Worm (Caenorhabditis elegans) whole organism, L4 larva: Measurements from ENCODE around the gene chil-17.

ENCODE experiments used
- D1046.2 ChIP-seq: fragments of 200-800 bp; sonication (Bioruptor generic); IDR thresholded peaks from 2 replicates; pipeline ENCODE4 v1.3.6; 2022; ENCODE audit warnings: missing genetic modification characterization, missing compliant biosample characterization
- F10B5.3 ChIP-seq: sonication (generic microtip); optimal IDR thresholded peaks from 2 replicates; lab custom pipeline; 2016; ENCODE audit warnings: mild to moderate bottlenecking, missing genetic modification characterization, missing compliant biosample characterization
- F44E2.7 ChIP-seq: fragments of 200-800 bp; sonication (Bioruptor generic); IDR thresholded peaks from 2 replicates; pipeline ENCODE4 v2.1.2; 2022; ENCODE audit warnings: missing genetic modification characterization, missing compliant biosample characterization
- F49E8.2 ChIP-seq: sonication (generic microtip); optimal IDR thresholded peaks from 2 replicates; lab custom pipeline; 2016; ENCODE audit warnings: missing compliant biosample characterization, mild to moderate bottlenecking, missing genetic modification characterization, borderline replicate concordance
- T20F7.1 ChIP-seq: fragments of 200-800 bp; sonication (Bioruptor generic); optimal IDR thresholded peaks from 2 replicates; lab custom pipeline; 2018; ENCODE audit warnings: mild to moderate bottlenecking, missing genetic modification characterization, missing compliant biosample characterization
- T26A8.4 ChIP-seq: fragments of 200-800 bp; sonication (Bioruptor generic); IDR thresholded peaks from 2 replicates; pipeline ENCODE4 v1.3.6; 2022; ENCODE audit warnings: missing genetic modification characterization, missing compliant biosample characterization
- Y105C5A.15 ChIP-seq: fragments of 200-800 bp; sonication (Bioruptor generic); IDR thresholded peaks from 2 replicates; pipeline ENCODE4 v1.3.6; 2022; ENCODE audit warnings: missing genetic modification characterization, missing compliant biosample characterization
- Y75B8A.6 ChIP-seq: fragments of 200-800 bp; sonication (Bioruptor generic); IDR thresholded peaks from 2 replicates; pipeline ENCODE4 v1.3.6; 2022; ENCODE audit warnings: missing genetic modification reagents, missing genetic modification characterization, missing compliant biosample characterization
- ZK337.2 ChIP-seq: fragments of 200-800 bp; sonication (Bioruptor generic); IDR thresholded peaks from 2 replicates; pipeline ENCODE4 v1.3.6; 2022; ENCODE audit warnings: missing genetic modification reagents, missing genetic modification characterization, missing compliant biosample characterization
- aha-1 ChIP-seq: fragments of 150-350 bp; peaks from one replicate; lab custom pipeline; 2014; ENCODE audit warnings: missing biosample characterization, missing genetic modification characterization
- aly-2 ChIP-seq: sonication (generic microtip); optimal IDR thresholded peaks from 2 replicates; lab custom pipeline; 2018; ENCODE audit warnings: missing biosample characterization, missing genetic modification characterization
- ceh-20 ChIP-seq: fragments of 200-800 bp; sonication (Bioruptor generic); IDR thresholded peaks from 2 replicates; pipeline ENCODE4 v1.3.6; 2022; ENCODE audit warnings: missing genetic modification reagents, missing genetic modification characterization, missing compliant biosample characterization
- ceh-28 ChIP-seq: fragments of 150-350 bp; optimal IDR thresholded peaks from 2 replicates; lab custom pipeline; 2014; ENCODE audit warnings: missing biosample characterization, missing genetic modification reagents, missing genetic modification characterization
- ceh-44 ChIP-seq: fragments of 200-800 bp; sonication (Bioruptor generic); IDR thresholded peaks from 2 replicates; pipeline ENCODE4 v1.3.6; 2022; ENCODE audit warnings: missing genetic modification reagents, missing genetic modification characterization, missing compliant biosample characterization
- ces-1 ChIP-seq: fragments of 150-350 bp; sonication (generic microtip); optimal IDR thresholded peaks from 4 replicates; lab custom pipeline; 2014; ENCODE audit warnings: missing biosample characterization, missing genetic modification reagents, missing genetic modification characterization
- daf-12 ChIP-seq: fragments of 150-350 bp; optimal IDR thresholded peaks from 2 replicates; lab custom pipeline; 2014; ENCODE audit warnings: missing biosample characterization, missing genetic modification reagents, missing genetic modification characterization
- daf-16 ChIP-seq, 3 experiments: sonication (generic microtip); optimal IDR thresholded peaks; 2 replicates each; lab custom pipeline; 2016 to 2017; ENCODE audit warnings: missing genetic modification characterization in 3 of 3, missing genetic modification reagents in 3 of 3, mild to moderate bottlenecking in 2 of 3, missing compliant biosample characterization in 2 of 3, missing biosample characterization in 1 of 3, moderate library complexity in 1 of 3
- daf-8 ChIP-seq: fragments of 200-800 bp; sonication (Bioruptor generic); IDR thresholded peaks from 2 replicates; pipeline ENCODE4 v1.3.6; 2022; ENCODE audit warnings: missing genetic modification characterization, missing compliant biosample characterization
- dmd-6 ChIP-seq: fragments of 200-800 bp; sonication (Bioruptor generic); IDR thresholded peaks from 2 replicates; pipeline ENCODE4 v1.3.6; 2022; ENCODE audit warnings: missing genetic modification reagents, missing genetic modification characterization, missing compliant biosample characterization
- dmd-9 ChIP-seq: fragments of 200-800 bp; sonication (Bioruptor generic); IDR thresholded peaks from 2 replicates; pipeline ENCODE4 v1.3.6; 2022; ENCODE audit warnings: missing genetic modification reagents, missing genetic modification characterization, missing compliant biosample characterization
- duxl-1 ChIP-seq: sonication (generic microtip); optimal IDR thresholded peaks from 2 replicates; lab custom pipeline; 2016; ENCODE audit warnings: mild to moderate bottlenecking, missing genetic modification characterization, moderate library complexity, missing compliant biosample characterization; ENCODE audit not compliant: poor library complexity
- egl-43 ChIP-seq: fragments of 200-800 bp; sonication (Bioruptor generic); IDR thresholded peaks from 2 replicates; pipeline ENCODE4 v1.3.6; 2022; ENCODE audit warnings: missing genetic modification reagents, missing genetic modification characterization, missing compliant biosample characterization
- fkh-10 ChIP-seq: fragments of 150-350 bp; optimal IDR thresholded peaks from 2 replicates; lab custom pipeline; 2014; ENCODE audit warnings: missing biosample characterization, missing genetic modification reagents, missing genetic modification characterization
- hif-1 ChIP-seq, 2 experiments: sonication (generic microtip); optimal IDR thresholded peaks; 2 replicates each; lab custom pipeline; 2016 to 2017; ENCODE audit warnings: missing compliant biosample characterization in 2 of 2, missing genetic modification characterization in 2 of 2, missing genetic modification reagents in 2 of 2, missing genotype in 2 of 2, mild to moderate bottlenecking in 1 of 2
- hlh-30 ChIP-seq: sonication (generic microtip); optimal IDR thresholded peaks from 2 replicates; lab custom pipeline; 2017; ENCODE audit warnings: antibody characterized with exemption, mild to moderate bottlenecking, missing genetic modification characterization, missing compliant biosample characterization; ENCODE audit not compliant: insufficient read depth
- hmg-1.1 ChIP-seq: fragments of 200-800 bp; sonication (Bioruptor generic); IDR thresholded peaks from 2 replicates; pipeline ENCODE4 v1.3.6; 2022; ENCODE audit warnings: missing genetic modification reagents, missing genetic modification characterization, missing compliant biosample characterization
- jun-1 ChIP-seq: fragments of 150-350 bp; optimal IDR thresholded peaks from 2 replicates; lab custom pipeline; 2014; ENCODE audit warnings: missing biosample characterization, missing genetic modification reagents, missing genetic modification characterization
- lin-13 ChIP-seq: fragments of 150-350 bp; optimal IDR thresholded peaks from 2 replicates; lab custom pipeline; 2014; ENCODE audit warnings: missing biosample characterization, missing genetic modification reagents, missing genetic modification characterization
- lin-38 ChIP-seq: fragments of 200-800 bp; sonication (Bioruptor generic); IDR thresholded peaks from 2 replicates; pipeline ENCODE4 v1.3.6; 2022; ENCODE audit warnings: missing genetic modification reagents, missing genetic modification characterization, missing compliant biosample characterization
- lin-39 ChIP-seq: fragments of 150-350 bp; optimal IDR thresholded peaks from 2 replicates; lab custom pipeline; 2014; ENCODE audit warnings: missing biosample characterization, missing genetic modification reagents, missing genetic modification characterization
- madf-5 ChIP-seq, 2 experiments: fragments of 200-800 bp; sonication (Bioruptor generic); IDR thresholded peaks; 2 replicates each; pipeline ENCODE4 v1.3.6; 2022; ENCODE audit warnings: missing compliant biosample characterization in 2 of 2, missing genetic modification characterization in 2 of 2
- madf-9 ChIP-seq: fragments of 200-800 bp; sonication (Bioruptor generic); conservative IDR thresholded peaks from 2 replicates; pipeline ENCODE4 v1.3.6; 2022; ENCODE audit warnings: missing genetic modification reagents, missing genetic modification characterization, missing compliant biosample characterization
- mdt-29 ChIP-seq: fragments of 200-800 bp; sonication (Bioruptor generic); IDR thresholded peaks from 2 replicates; pipeline ENCODE4 v1.3.6; 2022; ENCODE audit warnings: missing genetic modification reagents, missing genetic modification characterization, missing compliant biosample characterization
- mep-1 ChIP-seq: fragments of 150-350 bp; sonication (generic microtip); optimal IDR thresholded peaks from 3 replicates; lab custom pipeline; 2014; ENCODE audit warnings: missing biosample characterization, missing genetic modification characterization
- mxl-3 ChIP-seq: fragments of 200-800 bp; sonication (Bioruptor generic); optimal IDR thresholded peaks from 2 replicates; lab custom pipeline; 2018; ENCODE audit warnings: mild to moderate bottlenecking, missing genetic modification characterization, missing compliant biosample characterization
- nhr-102 ChIP-seq: sonication (generic microtip); optimal IDR thresholded peaks from 2 replicates; lab custom pipeline; 2016; ENCODE audit warnings: mild to moderate bottlenecking, missing genetic modification characterization, moderate library complexity, missing compliant biosample characterization
- nhr-237 ChIP-seq: sonication (generic microtip); optimal IDR thresholded peaks from 2 replicates; lab custom pipeline; 2017; ENCODE audit warnings: missing biosample characterization, missing genetic modification characterization
- nhr-41 ChIP-seq: fragments of 200-800 bp; sonication (Bioruptor generic); IDR thresholded peaks from 2 replicates; pipeline ENCODE4 v1.3.6; 2022; ENCODE audit warnings: missing genetic modification reagents, missing genetic modification characterization, missing compliant biosample characterization
- nhr-6 ChIP-seq: fragments of 150-350 bp; optimal IDR thresholded peaks from 2 replicates; lab custom pipeline; 2014; ENCODE audit warnings: missing biosample characterization, missing genetic modification characterization
- saeg-2 ChIP-seq: fragments of 200-800 bp; sonication (Bioruptor generic); IDR thresholded peaks from 2 replicates; pipeline ENCODE4 v1.3.6; 2022; ENCODE audit warnings: missing genetic modification reagents, missing genetic modification characterization, missing compliant biosample characterization
- set-16 ChIP-seq: fragments of 200-800 bp; sonication (Bioruptor generic); IDR thresholded peaks from 2 replicates; pipeline ENCODE4 v1.3.6; 2022; ENCODE audit warnings: missing genetic modification reagents, missing genetic modification characterization, missing compliant biosample characterization
- snpc-1.2 ChIP-seq: fragments of 200-800 bp; sonication (Bioruptor generic); IDR thresholded peaks from 2 replicates; pipeline ENCODE4 v1.3.6; 2022; ENCODE audit warnings: missing genetic modification reagents, missing genetic modification characterization, missing compliant biosample characterization
- snpc-4 ChIP-seq: fragments of 150-350 bp; optimal IDR thresholded peaks from 2 replicates; lab custom pipeline; 2014; ENCODE audit warnings: missing biosample characterization, missing genetic modification characterization
- spr-3 ChIP-seq: fragments of 200-800 bp; sonication (Bioruptor generic); optimal IDR thresholded peaks from 2 replicates; lab custom pipeline; 2018; ENCODE audit warnings: mild to moderate bottlenecking, missing genetic modification characterization, missing compliant biosample characterization
- unc-130 ChIP-seq: sonication (generic microtip); optimal IDR thresholded peaks from 2 replicates; lab custom pipeline; 2016; ENCODE audit warnings: missing genetic modification reagents, missing genetic modification characterization, missing compliant biosample characterization
- unc-39 ChIP-seq: sonication (generic microtip); optimal IDR thresholded peaks from 2 replicates; lab custom pipeline; 2017; ENCODE audit warnings: missing biosample characterization, missing genetic modification characterization
- vab-7 ChIP-seq: fragments of 200-800 bp; sonication (Bioruptor generic); IDR thresholded peaks from 2 replicates; pipeline ENCODE4 v1.3.6; 2022; ENCODE audit warnings: missing genetic modification reagents, missing genetic modification characterization, missing compliant biosample characterization
- zag-1 ChIP-seq: fragments of 150-350 bp; optimal IDR thresholded peaks from 2 replicates; lab custom pipeline; 2014; ENCODE audit warnings: missing biosample characterization, missing genetic modification characterization

Gene chil-17

DNA sequence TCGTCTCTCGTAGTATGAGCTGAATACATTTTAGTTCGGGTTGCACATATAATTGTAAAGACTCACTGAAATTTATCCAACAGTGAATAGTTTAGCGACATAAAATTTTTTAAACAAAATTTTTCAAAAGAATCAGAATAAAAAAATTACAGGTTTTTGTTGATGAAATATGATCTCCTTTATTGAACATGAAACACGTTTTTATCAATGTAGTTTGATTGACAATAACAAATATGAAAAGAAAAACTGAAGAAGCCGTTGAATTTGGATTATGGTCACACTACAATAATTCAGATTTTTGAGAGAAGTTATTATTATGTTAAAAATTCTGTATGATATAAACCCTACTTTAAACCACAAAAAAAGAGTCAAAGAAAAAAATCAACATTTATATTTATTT lies at the start of gene chil-17:
Gene chil-17 (minus strand): TSS at position 101 of the 400 bp plus-strand sequence.
- no peak for TF ChIP-seq set-16 (GFP tag; lab: Robert Waterston, UW)
- TF ChIP-seq nhr-6 = no peak
- TF ChIP-seq mdt-29 (GFP tag; lab: Robert Waterston, UW) = no peak
- TF ChIP-seq ceh-20 = no peak
- no peak for TF ChIP-seq zag-1 (tag; lab: Kevin White, UChicago)
- no peak for TF ChIP-seq mxl-3 (GFP tag; lab: Kevin White, UChicago)
- TF ChIP-seq jun-1 (tag; lab: Kevin White, UChicago) = no peak
- no peak for TF ChIP-seq lin-38 (GFP tag; lab: Robert Waterston, UW)
- TF ChIP-seq spr-3 = no peak
- TF ChIP-seq D1046.2 (GFP tag; lab: Robert Waterston, UW) = no peak
- no peak for TF ChIP-seq T20F7.1 (GFP tag; lab: Kevin White, UChicago)
- no peak for TF ChIP-seq unc-130 (GFP tag; lab: Kevin White, UChicago)
- TF ChIP-seq nhr-237 (tag; lab: Kevin White, UChicago) = no peak
- TF ChIP-seq madf-5 (GFP tag; IDR thresholded peaks at IDR 0.05; lab: Robert Waterston, UW) = no peak
- TF ChIP-seq aha-1 (tag; lab: Kevin White, UChicago) = no peak
- TF ChIP-seq dmd-6 (GFP tag; lab: Robert Waterston, UW) = no peak
- TF ChIP-seq fkh-10 = no peak

DNA sequence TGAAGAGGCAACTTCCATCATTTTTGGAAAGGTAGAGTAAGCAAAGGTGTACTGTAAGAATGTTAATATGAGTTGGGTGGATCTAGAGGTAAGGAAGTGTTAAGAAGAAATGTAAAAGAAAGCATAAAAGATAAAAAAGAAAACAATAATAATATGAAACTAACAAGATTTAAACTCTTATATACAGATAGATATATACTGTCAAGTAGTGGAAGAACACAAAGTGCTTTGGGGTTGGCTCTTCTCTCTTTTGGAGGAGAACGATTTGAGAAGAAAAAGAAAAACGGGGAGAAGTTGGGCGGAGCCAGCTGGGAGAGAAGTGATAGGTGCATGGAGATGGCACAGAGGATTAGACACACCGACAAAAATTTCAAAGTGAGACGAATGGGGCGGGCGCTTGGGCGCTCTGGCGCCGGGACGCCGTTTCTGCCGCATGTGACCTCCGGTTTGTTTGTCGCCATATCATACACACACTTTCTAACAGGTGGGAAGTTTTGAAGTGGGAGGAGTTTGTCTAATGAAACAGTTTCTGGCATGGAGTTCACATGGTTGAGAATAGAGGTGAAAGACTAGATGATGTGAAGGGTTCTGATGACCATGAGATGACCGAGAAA lies 47.5 kb upstream of the chil-17 start, which contains the start of gene T19H5.4:
Gene T19H5.4 (minus strand): TSS at position 51 of the 614 bp plus-strand sequence.
- TF ChIP-seq unc-39 (tag; lab: Kevin White, UChicago) = no peak
- TF ChIP-seq egl-43 (GFP tag; lab: Robert Waterston, UW) = 0 out of 2 replicates have a peak, but pooled peaks have one; percentile 19
- TF ChIP-seq daf-16 (GFP tag; optimal IDR thresholded peaks at IDR 0.05; lab: Kevin White, UChicago) = peak in 1 of 2 experiments; percentile 4
- TF ChIP-seq daf-16 (tag; optimal IDR thresholded peaks at IDR 0.05; lab: Kevin White, UChicago) = peak; percentile 66
- no peak for TF ChIP-seq snpc-1.2 (GFP tag; lab: Robert Waterston, UW)
- TF ChIP-seq hif-1 (tag; optimal IDR thresholded peaks at IDR 0.05; lab: Kevin White, UChicago) = peak in 1 of 2 experiments; percentile 64
- TF ChIP-seq ZK337.2 (GFP tag; lab: Robert Waterston, UW) = no peak
- TF ChIP-seq snpc-4 (tag; lab: Kevin White, UChicago) = no peak
- TF ChIP-seq vab-7 = 0 out of 2 replicates have a peak, but pooled peaks have one; percentile 37
- peak; percentile 38; the same call in 1 of the 2 replicates for TF ChIP-seq madf-9 (GFP tag; lab: Robert Waterston, UW)
- peak; percentile 75; the same call in 1 of the 2 replicates for TF ChIP-seq hmg-1.1 (GFP tag; lab: Robert Waterston, UW)
- no peak for TF ChIP-seq dmd-9
- 0 out of 2 replicates have a peak, but pooled peaks have one; percentile 32 for TF ChIP-seq saeg-2 (GFP tag; lab: Robert Waterston, UW)
- TF ChIP-seq Y105C5A.15 = no peak
- TF ChIP-seq F10B5.3 = no peak
- TF ChIP-seq duxl-1 (tag; lab: Kevin White, UChicago) = peak; percentile 24
- no peak for TF ChIP-seq ceh-28 (tag; lab: Kevin White, UChicago)
- TF ChIP-seq daf-12 (tag; lab: Kevin White, UChicago) = no peak
- no peak for TF ChIP-seq lin-39 (tag; lab: Kevin White, UChicago)
- TF ChIP-seq F49E8.2 (tag; lab: Kevin White, UChicago) = no peak
- TF ChIP-seq nhr-41 (GFP tag; lab: Robert Waterston, UW) = no peak
- peak; percentile 67 for TF ChIP-seq mep-1 (tag; lab: Kevin White, UChicago)
- TF ChIP-seq ceh-44 = no peak
- no peak for TF ChIP-seq daf-8 (GFP tag; lab: Robert Waterston, UW)
- no peak for TF ChIP-seq aly-2 (tag; lab: Kevin White, UChicago)
- peak; percentile 71; the same call in 1 of the 2 replicates for TF ChIP-seq mdt-29 (GFP tag; lab: Robert Waterston, UW)
- TF ChIP-seq Y75B8A.6 = peak; percentile 53; the same call in 1 of the 2 replicates
- TF ChIP-seq F44E2.7 (GFP tag; lab: Robert Waterston, UW) = no peak
- no peak for TF ChIP-seq unc-130 (GFP tag; lab: Kevin White, UChicago)
- TF ChIP-seq lin-13 (GFP tag; lab: Kevin White, UChicago) = peak; percentile 16
- no peak for TF ChIP-seq lin-38 (GFP tag; lab: Robert Waterston, UW)
- peak; percentile 43; the same call in 1 of the 2 replicates for TF ChIP-seq T26A8.4
- TF ChIP-seq hlh-30 (tag; lab: Kevin White, UChicago) = peak; percentile 92
- no peak for TF ChIP-seq fkh-10
- no peak for TF ChIP-seq nhr-102 (tag; lab: Kevin White, UChicago)
- no peak for TF ChIP-seq ces-1 (GFP tag; lab: Kevin White, UChicago)
